Fruit fly (Drosophila melanogaster): Measurements from ENCODE around the gene CG11964.

The CG11964 gene

DNA sequence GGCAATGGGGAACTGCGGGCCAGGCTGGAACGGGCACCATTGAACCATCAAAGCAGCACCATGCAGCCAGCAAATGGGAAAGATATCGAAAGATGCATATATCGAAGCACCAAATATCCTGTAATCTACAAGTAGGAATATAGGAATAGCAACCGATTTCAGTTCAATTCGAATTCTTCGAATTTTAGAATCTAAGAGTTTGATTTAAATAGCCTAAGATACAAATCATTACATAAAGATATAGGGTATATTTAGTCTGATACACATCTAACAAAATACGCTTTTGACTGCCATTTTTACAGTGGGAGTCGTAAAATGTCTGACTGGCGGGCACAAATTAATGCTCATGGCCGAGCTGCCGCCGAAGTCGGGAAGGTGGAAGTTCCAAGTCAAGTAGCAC is 26.0 kb downstream of the CG11964 start:
- TF ChIP-seq usp (GFP tag; optimal IDR thresholded peaks at IDR 0.05) (no peak), CrebA (GFP tag; optimal IDR thresholded peaks at IDR 0.05; ENCODE audit: borderline replicate concordance) (no peak), woc (GFP tag; optimal IDR thresholded peaks at IDR 0.05) (peak; percentile 20), h (GFP tag; optimal IDR thresholded peaks at IDR 0.05) (peak; percentile 20)

DNA sequence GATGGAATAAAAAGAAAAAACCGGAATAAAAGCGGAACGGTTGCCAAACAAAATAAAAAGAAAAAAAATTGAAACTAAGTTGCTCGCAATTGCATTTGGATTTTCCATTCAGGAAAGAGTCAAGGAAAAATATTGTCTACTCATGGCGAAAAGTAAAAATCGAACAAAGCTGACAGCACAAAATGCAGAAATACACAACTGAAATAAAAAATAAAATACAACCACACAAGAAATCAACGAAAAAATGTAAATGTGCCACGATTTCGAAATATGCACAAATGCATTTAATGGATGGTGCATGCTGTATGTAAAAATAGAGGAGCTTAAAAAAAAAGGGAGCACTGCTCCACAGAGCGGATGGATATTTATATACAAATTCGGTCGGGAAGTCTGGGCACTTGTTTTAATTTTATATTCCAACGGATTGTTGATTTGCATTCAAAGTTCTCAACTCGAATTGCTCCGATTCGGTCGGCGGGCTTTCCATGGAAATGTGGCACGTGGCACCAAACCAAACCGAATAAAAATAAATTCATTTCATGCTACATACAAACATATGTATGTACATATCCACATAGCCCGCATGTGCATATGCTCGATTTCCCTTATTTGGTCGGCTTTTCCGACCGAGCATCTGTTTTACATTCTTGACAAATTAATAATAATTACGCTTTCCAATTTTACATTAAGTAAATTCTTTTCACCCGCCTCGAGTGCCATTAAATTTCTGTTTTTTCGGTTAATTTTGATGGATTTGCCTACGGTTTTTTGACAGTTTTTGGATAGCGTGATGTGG is 29.1 kb downstream of the CG11964 start:
- TF ChIP-seq OdsH (GFP tag; optimal IDR thresholded peaks at IDR 0.05) (no peak), fru (GFP tag; optimal IDR thresholded peaks at IDR 0.05) (no peak), pan (optimal IDR thresholded peaks at IDR 0.05) (no peak), brk (GFP tag; optimal IDR thresholded peaks at IDR 0.05) (no peak), usp (GFP tag; optimal IDR thresholded peaks at IDR 0.05) (no peak), ey (GFP tag; optimal IDR thresholded peaks at IDR 0.05) (no peak), Sp1 (GFP tag; optimal IDR thresholded peaks at IDR 0.05) (no peak), dl (GFP tag; optimal IDR thresholded peaks at IDR 0.05; ENCODE audit: insufficient read depth in 1 of 2, partially characterized antibody in 2 of 2) (no peak), dmrt93B (GFP tag; optimal IDR thresholded peaks at IDR 0.05) (no peak), foxo (GFP tag; optimal IDR thresholded peaks at IDR 0.05) (no peak), lola (GFP tag; optimal IDR thresholded peaks at IDR 0.05) (no peak), Vsx2 (GFP tag; optimal IDR thresholded peaks at IDR 0.05; ENCODE audit: partially characterized antibody) (no peak)

DNA sequence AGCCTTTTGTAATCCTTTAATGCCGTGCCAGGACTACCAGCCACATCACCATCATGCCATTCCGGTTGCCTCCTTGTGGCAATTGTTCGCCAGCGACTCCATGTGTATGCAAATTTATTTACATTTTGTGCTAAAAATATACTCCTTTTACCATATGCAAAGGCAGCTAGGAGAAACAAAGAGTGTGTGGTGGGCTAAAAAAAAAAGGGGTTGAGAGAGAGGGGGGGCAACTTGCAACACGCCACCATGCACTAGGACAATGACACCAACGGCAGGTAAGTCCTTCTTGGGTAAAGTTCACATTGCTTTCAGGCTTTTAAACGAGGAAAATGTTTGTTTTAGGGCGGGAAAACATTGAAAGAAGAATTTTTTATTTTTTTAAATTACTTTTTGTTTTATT is 29.9 kb downstream of the CG11964 start:
- TF ChIP-seq woc (GFP tag; optimal IDR thresholded peaks at IDR 0.05), result no peak

DNA sequence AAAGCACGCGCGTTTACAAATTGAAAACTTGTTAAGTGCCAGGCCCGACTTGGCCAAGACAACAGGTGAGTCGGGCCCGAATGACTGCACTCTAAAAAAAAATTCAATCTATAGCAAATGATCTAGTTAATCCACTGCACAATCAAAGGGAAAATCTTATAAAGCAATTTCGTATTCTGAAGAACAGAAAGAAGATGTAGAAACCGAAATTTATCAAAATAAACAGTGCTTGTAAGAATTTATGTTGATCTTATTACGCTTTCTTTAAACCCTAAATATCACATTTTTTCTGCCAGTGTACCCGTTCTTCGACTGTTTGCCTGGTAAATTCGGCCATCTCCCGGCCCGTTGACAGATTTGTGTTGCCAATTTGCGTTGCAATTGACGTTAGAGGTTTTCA is 48.1 kb downstream of the CG11964 start:
- TF ChIP-seq Jra (GFP tag; optimal IDR thresholded peaks at IDR 0.05), result no peak
- peak; percentile 48 for TF ChIP-seq psq (GFP tag; optimal IDR thresholded peaks at IDR 0.05)
- TF ChIP-seq N (GFP tag; optimal IDR thresholded peaks at IDR 0.05), result no peak
- peak; percentile 14 for TF ChIP-seq dmrt93B (GFP tag; optimal IDR thresholded peaks at IDR 0.05)
- peak; percentile 60 for TF ChIP-seq OdsH (GFP tag; optimal IDR thresholded peaks at IDR 0.05)
- TF ChIP-seq Abd-B (GFP tag; optimal IDR thresholded peaks at IDR 0.05), result no peak
- TF ChIP-seq Hnf4 (GFP tag; optimal IDR thresholded peaks at IDR 0.05), result peak; percentile 42
- no peak for TF ChIP-seq jim (GFP tag; optimal IDR thresholded peaks at IDR 0.05)
- TF ChIP-seq Sp1 (GFP tag; optimal IDR thresholded peaks at IDR 0.05), result peak; percentile 55
- peak; percentile 70 for TF ChIP-seq fru (GFP tag; optimal IDR thresholded peaks at IDR 0.05)
- no peak for TF ChIP-seq Hr83 (GFP tag; optimal IDR thresholded peaks at IDR 0.05; ENCODE audit: poor library complexity, severe bottlenecking)
- peak; percentile 77 for TF ChIP-seq ey (GFP tag; optimal IDR thresholded peaks at IDR 0.05)
- peak; percentile 34 for TF ChIP-seq woc (GFP tag; optimal IDR thresholded peaks at IDR 0.05)
- TF ChIP-seq br (GFP tag; optimal IDR thresholded peaks at IDR 0.05), result peak; percentile 67
- TF ChIP-seq foxo (GFP tag; optimal IDR thresholded peaks at IDR 0.05), result peak in 1 of 2 experiments; percentile 74
- no peak for TF ChIP-seq usp (GFP tag; optimal IDR thresholded peaks at IDR 0.05)
- TF ChIP-seq h (GFP tag; optimal IDR thresholded peaks at IDR 0.05), result peak; percentile 69
- peak; percentile 71 for TF ChIP-seq rgr (GFP tag; optimal IDR thresholded peaks at IDR 0.05)
- peak; percentile 54 for TF ChIP-seq sv (GFP tag; optimal IDR thresholded peaks at IDR 0.05)
- peak; percentile 59 for TF ChIP-seq HLH106 (tag; optimal IDR thresholded peaks at IDR 0.05)

DNA sequence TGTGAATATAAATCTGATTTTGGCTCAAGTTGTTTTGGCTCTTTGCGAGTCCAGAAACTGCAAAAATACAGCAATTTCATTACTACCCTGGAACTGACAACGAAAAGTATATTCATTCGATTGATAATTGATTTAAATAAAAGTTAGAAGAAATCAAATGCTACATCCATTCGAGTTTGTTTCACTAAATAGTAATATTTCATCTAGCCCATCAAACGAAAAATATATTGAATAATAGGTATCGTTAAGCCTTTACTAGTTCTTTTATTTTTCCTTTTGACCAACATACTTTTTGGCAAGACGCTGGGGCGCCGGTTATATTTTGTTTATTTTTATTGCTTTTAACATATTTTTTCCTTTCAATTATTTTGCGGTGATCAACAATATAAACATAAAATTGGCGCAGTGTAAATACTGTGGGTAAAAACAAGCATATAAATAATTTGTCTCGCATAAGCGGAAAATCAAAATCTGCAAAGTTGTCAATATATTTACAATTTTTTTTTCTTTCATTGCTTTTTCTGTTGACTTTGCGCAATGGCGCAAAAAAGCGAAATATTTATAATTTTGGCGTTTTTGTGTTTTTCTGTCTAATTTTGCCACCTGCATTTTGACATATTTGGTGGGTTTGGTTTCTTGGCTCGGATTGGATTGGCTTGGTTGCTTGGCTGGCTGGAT is 51.7 kb downstream of the CG11964 start:
- TF ChIP-seq tai (GFP tag; optimal IDR thresholded peaks at IDR 0.05), result no peak
- TF ChIP-seq fru (GFP tag; optimal IDR thresholded peaks at IDR 0.05), result peak; percentile 64
- peak; percentile 22 for TF ChIP-seq Sp1 (GFP tag; optimal IDR thresholded peaks at IDR 0.05)
- peak; percentile 3 for TF ChIP-seq br (GFP tag; optimal IDR thresholded peaks at IDR 0.05)
- TF ChIP-seq foxo (GFP tag; optimal IDR thresholded peaks at IDR 0.05), result peak in 1 of 2 experiments; percentile 57
- no peak for TF ChIP-seq CG9705 (GFP tag; optimal IDR thresholded peaks at IDR 0.05)
- no peak for TF ChIP-seq Mio (GFP tag; optimal IDR thresholded peaks at IDR 0.05)
- no peak for TF ChIP-seq usp (GFP tag; optimal IDR thresholded peaks at IDR 0.05)
- TF ChIP-seq N (GFP tag; optimal IDR thresholded peaks at IDR 0.05), result no peak
- TF ChIP-seq HLH106 (tag; optimal IDR thresholded peaks at IDR 0.05), result peak; percentile 41
- TF ChIP-seq jim (GFP tag; optimal IDR thresholded peaks at IDR 0.05), result no peak
- peak; percentile 46 for TF ChIP-seq Hnf4 (GFP tag; optimal IDR thresholded peaks at IDR 0.05)
- peak; percentile 50 for TF ChIP-seq woc (GFP tag; optimal IDR thresholded peaks at IDR 0.05)
- peak; percentile 68 for TF ChIP-seq rgr (GFP tag; optimal IDR thresholded peaks at IDR 0.05)
- TF ChIP-seq h (GFP tag; optimal IDR thresholded peaks at IDR 0.05), result peak; percentile 62
- no peak for TF ChIP-seq Vsx2 (GFP tag; optimal IDR thresholded peaks at IDR 0.05; ENCODE audit: partially characterized antibody)
- TF ChIP-seq psq (GFP tag; optimal IDR thresholded peaks at IDR 0.05), result peak; percentile 24
- TF ChIP-seq brk (GFP tag; optimal IDR thresholded peaks at IDR 0.05), result peak; percentile 26
- TF ChIP-seq Rel (GFP tag; optimal IDR thresholded peaks at IDR 0.05), result no peak
- no peak for TF ChIP-seq Rel (tag; optimal IDR thresholded peaks at IDR 0.05)
- peak; percentile 47 for TF ChIP-seq OdsH (GFP tag; optimal IDR thresholded peaks at IDR 0.05)
- peak; percentile 60 for TF ChIP-seq ey (GFP tag; optimal IDR thresholded peaks at IDR 0.05)
